Worm (Caenorhabditis elegans) whole organism, young adult: ENCODE results near the gene pfd-5.

Experiments used
- B0019.2 ChIP-seq: fragments of 200-800 bp; sonication (Bioruptor generic); conservative IDR thresholded peaks from 2 replicates; pipeline ENCODE4 v1.3.6; 2022; ENCODE audit warnings: missing genetic modification reagents, missing genetic modification characterization, missing compliant biosample characterization
- B0035.1 ChIP-seq: sonication (generic microtip); optimal IDR thresholded peaks from 2 replicates; lab custom pipeline; 2016; ENCODE audit warnings: missing genetic modification characterization, mild to moderate bottlenecking, missing compliant biosample characterization, missing genotype, missing genetic modification reagents
- B0336.3 ChIP-seq: fragments of 200-800 bp; sonication (Bioruptor generic); IDR thresholded peaks from 2 replicates; pipeline ENCODE4 v1.3.6; 2022; ENCODE audit warnings: missing genetic modification characterization, missing compliant biosample characterization
- C06A6.2 ChIP-seq: fragments of 200-800 bp; sonication (Bioruptor generic); conservative IDR thresholded peaks from 2 replicates; pipeline ENCODE4 v1.3.6; 2022; ENCODE audit warnings: missing genetic modification characterization, missing compliant biosample characterization
- D2030.7 ChIP-seq: fragments of 200-800 bp; sonication (Bioruptor generic); IDR thresholded peaks from 2 replicates; pipeline ENCODE4 v1.3.6; 2022; ENCODE audit warnings: missing genetic modification reagents, missing genetic modification characterization, missing compliant biosample characterization
- F10E7.11 ChIP-seq: sonication (generic microtip); optimal IDR thresholded peaks from 2 replicates; lab custom pipeline; 2017; ENCODE audit warnings: mild to moderate bottlenecking, missing genetic modification characterization, moderate library complexity, missing compliant biosample characterization
- F33H1.4 ChIP-seq: fragments of 200-800 bp; sonication (Bioruptor generic); IDR thresholded peaks from 2 replicates; pipeline ENCODE4 v1.3.6; 2022; ENCODE audit warnings: missing genetic modification reagents, missing genetic modification characterization, missing compliant biosample characterization
- F39B2.1 ChIP-seq: fragments of 200-800 bp; sonication (Bioruptor generic); IDR thresholded peaks from 2 replicates; pipeline ENCODE4 v1.3.6; 2022; ENCODE audit warnings: missing genetic modification reagents, missing genetic modification characterization, missing compliant biosample characterization
- F55B11.4 ChIP-seq: sonication (generic microtip); optimal IDR thresholded peaks from 2 replicates; lab custom pipeline; 2016; ENCODE audit warnings: missing compliant biosample characterization, missing genetic modification characterization, borderline replicate concordance; ENCODE audit not compliant: insufficient read depth
- T07F8.4 ChIP-seq: sonication (generic microtip); optimal IDR thresholded peaks from 2 replicates; lab custom pipeline; 2016; ENCODE audit warnings: mild to moderate bottlenecking, missing genetic modification characterization, moderate library complexity, missing compliant biosample characterization
- Y53F4B.3 ChIP-seq: fragments of 200-800 bp; sonication (Bioruptor generic); IDR thresholded peaks from 2 replicates; pipeline ENCODE4 v1.3.6; 2022; ENCODE audit warnings: missing genetic modification reagents, missing genetic modification characterization, missing compliant biosample characterization
- Y56A3A.18 ChIP-seq: fragments of 200-800 bp; sonication (Bioruptor generic); IDR thresholded peaks from 2 replicates; pipeline ENCODE4 v1.3.6; 2022; ENCODE audit warnings: missing genetic modification reagents, missing genetic modification characterization, missing compliant biosample characterization
- Y67H2A.10 ChIP-seq: fragments of 200-800 bp; sonication (Bioruptor generic); conservative IDR thresholded peaks from 2 replicates; pipeline ENCODE4 v1.3.6; 2022; ENCODE audit warnings: missing genetic modification reagents, missing genetic modification characterization, missing compliant biosample characterization
- Y95B8A.8 ChIP-seq: fragments of 200-800 bp; sonication (Bioruptor generic); IDR thresholded peaks from 2 replicates; pipeline ENCODE4 v1.3.6; 2022; ENCODE audit warnings: missing genetic modification reagents, missing genetic modification characterization, missing compliant biosample characterization
- atf-7 ChIP-seq: sonication (generic microtip); optimal IDR thresholded peaks from 2 replicates; lab custom pipeline; 2017; ENCODE audit warnings: mild to moderate bottlenecking, missing genetic modification characterization, missing compliant biosample characterization
- bed-2 ChIP-seq: fragments of 200-800 bp; sonication (Bioruptor generic); IDR thresholded peaks from 2 replicates; pipeline ENCODE4 v1.3.6; 2022; ENCODE audit warnings: missing genetic modification reagents, missing genetic modification characterization, missing compliant biosample characterization
- cebp-2 ChIP-seq: fragments of 200-800 bp; sonication (Bioruptor generic); IDR thresholded peaks from 2 replicates; pipeline ENCODE4 v1.3.6; 2022; ENCODE audit warnings: missing genetic modification characterization, missing compliant biosample characterization
- ceh-27 ChIP-seq: fragments of 200-800 bp; sonication (Bioruptor generic); optimal IDR thresholded peaks from 2 replicates; lab custom pipeline; 2018; ENCODE audit warnings: mild to moderate bottlenecking, missing genetic modification characterization, moderate library complexity, missing compliant biosample characterization
- ceh-40 ChIP-seq: fragments of 200-800 bp; sonication (Bioruptor generic); IDR thresholded peaks from 2 replicates; pipeline ENCODE4 v1.3.6; 2022; ENCODE audit warnings: missing genetic modification characterization, missing compliant biosample characterization
- ceh-91 ChIP-seq: fragments of 200-800 bp; sonication (Bioruptor generic); IDR thresholded peaks from 2 replicates; pipeline ENCODE4 v1.3.6; 2022; ENCODE audit warnings: missing genetic modification reagents, missing genetic modification characterization, missing compliant biosample characterization
- chd-7 ChIP-seq: sonication (generic microtip); optimal IDR thresholded peaks from 2 replicates; lab custom pipeline; 2016; ENCODE audit warnings: mild to moderate bottlenecking, missing genetic modification characterization, moderate library complexity, missing compliant biosample characterization
- egl-44 ChIP-seq: fragments of 200-800 bp; sonication (Bioruptor generic); IDR thresholded peaks from 2 replicates; pipeline ENCODE4 v1.3.6; 2022; ENCODE audit warnings: missing genetic modification reagents, missing genetic modification characterization, missing compliant biosample characterization
- ekl-4 ChIP-seq: fragments of 200-800 bp; sonication (Bioruptor generic); IDR thresholded peaks from 2 replicates; pipeline ENCODE4 v1.3.6; 2022; ENCODE audit warnings: missing genetic modification reagents, missing genetic modification characterization, missing compliant biosample characterization
- ets-4 ChIP-seq: fragments of 200-800 bp; sonication (Bioruptor generic); optimal IDR thresholded peaks from 2 replicates; lab custom pipeline; 2018; ENCODE audit warnings: mild to moderate bottlenecking, missing genetic modification characterization, missing compliant biosample characterization
- gei-17 ChIP-seq: fragments of 200-800 bp; sonication (Bioruptor generic); optimal IDR thresholded peaks from 2 replicates; lab custom pipeline; 2018; ENCODE audit warnings: mild to moderate bottlenecking, missing genetic modification characterization, missing compliant biosample characterization
- him-1 ChIP-seq: sonication (generic microtip); optimal IDR thresholded peaks from 2 replicates; lab custom pipeline; 2016; ENCODE audit warnings: missing genotype, missing genetic modification reagents, missing genetic modification characterization, missing compliant biosample characterization
- hmg-1.2 ChIP-seq: fragments of 200-800 bp; sonication (Bioruptor generic); IDR thresholded peaks from 2 replicates; pipeline ENCODE4 v1.3.6; 2022; ENCODE audit warnings: missing genetic modification reagents, missing genetic modification characterization, missing compliant biosample characterization
- lag-1 ChIP-seq: fragments of 200-800 bp; sonication (Bioruptor generic); IDR thresholded peaks from 2 replicates; pipeline ENCODE4 v1.3.6; 2022; ENCODE audit warnings: missing genetic modification reagents, missing genetic modification characterization, missing compliant biosample characterization
- let-526 ChIP-seq: fragments of 200-800 bp; sonication (Bioruptor generic); IDR thresholded peaks from 2 replicates; pipeline ENCODE4 v1.3.6; 2022; ENCODE audit warnings: missing genetic modification reagents, missing genetic modification characterization, missing compliant biosample characterization
- let-607 ChIP-seq, 2 experiments: fragments of 200-800 bp in 1 of 2; sonication (Bioruptor generic) in 1 of 2; sonication (generic microtip) in 1 of 2; optimal IDR thresholded peaks; 2 replicates each; lab custom pipeline; 2016 to 2018; ENCODE audit warnings: mild to moderate bottlenecking in 2 of 2, missing compliant biosample characterization in 2 of 2, missing genetic modification characterization in 2 of 2, moderate library complexity in 2 of 2, missing genotype in 1 of 2
- lir-1 ChIP-seq: fragments of 200-800 bp; sonication (Bioruptor generic); conservative IDR thresholded peaks from 2 replicates; pipeline ENCODE4 v1.3.6; 2022; ENCODE audit warnings: missing genetic modification reagents, missing genetic modification characterization, missing compliant biosample characterization
- lsl-1 ChIP-seq: fragments of 200-800 bp; sonication (Bioruptor generic); optimal IDR thresholded peaks from 2 replicates; lab custom pipeline; 2018; ENCODE audit warnings: mild to moderate bottlenecking, missing genetic modification characterization, moderate library complexity, missing compliant biosample characterization
- madf-3 ChIP-seq: fragments of 200-800 bp; sonication (Bioruptor generic); IDR thresholded peaks from 2 replicates; pipeline ENCODE4 v1.3.6; 2022; ENCODE audit warnings: missing genetic modification reagents, missing genetic modification characterization, missing compliant biosample characterization
- nhr-27 ChIP-seq: fragments of 200-800 bp; sonication (Bioruptor generic); optimal IDR thresholded peaks from 2 replicates; lab custom pipeline; 2018; ENCODE audit warnings: mild to moderate bottlenecking, missing genetic modification characterization, moderate library complexity, missing compliant biosample characterization
- rcor-1 ChIP-seq: fragments of 200-800 bp; sonication (Bioruptor generic); IDR thresholded peaks from 2 replicates; pipeline ENCODE4 v1.3.6; 2022; ENCODE audit warnings: missing genetic modification reagents, missing genetic modification characterization, missing compliant biosample characterization
- sdz-38 ChIP-seq: sonication (generic microtip); optimal IDR thresholded peaks from 2 replicates; lab custom pipeline; 2016; ENCODE audit warnings: missing genotype, missing genetic modification characterization, missing compliant biosample characterization
- sea-2 ChIP-seq: fragments of 200-800 bp; sonication (Bioruptor generic); IDR thresholded peaks from 2 replicates; pipeline ENCODE4 v1.3.6; 2022; ENCODE audit warnings: missing genetic modification characterization, missing compliant biosample characterization
- snpc-3.4 ChIP-seq: sonication (generic microtip); optimal IDR thresholded peaks from 2 replicates; lab custom pipeline; 2017; ENCODE audit warnings: missing genetic modification characterization, mild to moderate bottlenecking, missing compliant biosample characterization, antibody characterized with exemption, moderate library complexity, missing genotype, missing genetic modification reagents
- sptf-2 ChIP-seq: fragments of 200-800 bp; sonication (Bioruptor generic); optimal IDR thresholded peaks from 2 replicates; lab custom pipeline; 2018; ENCODE audit warnings: mild to moderate bottlenecking, missing genetic modification characterization, missing compliant biosample characterization
- tbp1 ChIP-seq: fragments of 200-800 bp; sonication (Bioruptor generic); optimal IDR thresholded peaks from 2 replicates; lab custom pipeline; 2018; ENCODE audit warnings: mild to moderate bottlenecking, missing genetic modification characterization, missing compliant biosample characterization
- tbx-9 ChIP-seq: sonication (generic microtip); optimal IDR thresholded peaks from 2 replicates; lab custom pipeline; 2016; ENCODE audit warnings: borderline replicate concordance, missing genetic modification characterization, inconsistent platforms, missing compliant biosample characterization
- unc-130 ChIP-seq: sonication (generic microtip); optimal IDR thresholded peaks from 2 replicates; lab custom pipeline; 2016; ENCODE audit warnings: missing genetic modification reagents, missing genetic modification characterization, missing compliant biosample characterization
- ztf-22 ChIP-seq: fragments of 200-800 bp; sonication (Bioruptor generic); optimal IDR thresholded peaks from 2 replicates; lab custom pipeline; 2018; ENCODE audit warnings: mild to moderate bottlenecking, missing genetic modification characterization, moderate library complexity, missing compliant biosample characterization
- ztf-25 ChIP-seq: fragments of 200-800 bp; sonication (Bioruptor generic); IDR thresholded peaks from 2 replicates; pipeline ENCODE4 v1.3.6; 2022; ENCODE audit warnings: missing genetic modification reagents, missing genetic modification characterization, missing compliant biosample characterization
- ztf-26 ChIP-seq: sonication (generic microtip); optimal IDR thresholded peaks from 2 replicates; lab custom pipeline; 2017; ENCODE audit warnings: missing genetic modification characterization, missing compliant biosample characterization
- ztf-28 ChIP-seq: fragments of 200-800 bp; sonication (Bioruptor generic); IDR thresholded peaks from 2 replicates; pipeline ENCODE4 v1.3.6; 2022; ENCODE audit warnings: missing genetic modification reagents, missing genetic modification characterization, missing compliant biosample characterization
- ztf-3 ChIP-seq: fragments of 200-800 bp; sonication (Bioruptor generic); optimal IDR thresholded peaks from 2 replicates; lab custom pipeline; 2018; ENCODE audit warnings: mild to moderate bottlenecking, missing genetic modification characterization, missing compliant biosample characterization
- ztf-6 ChIP-seq: fragments of 200-800 bp; sonication (Bioruptor generic); IDR thresholded peaks from 2 replicates; pipeline ENCODE4 v1.3.6; 2022; ENCODE audit warnings: missing genetic modification reagents, missing genetic modification characterization, missing compliant biosample characterization

The pfd-5 gene

ce11 chrIII:7162065-7162762 is 36.5 kb downstream of the pfd-5 start, which contains the start of the genes syf-2 and K04G7.1 (continued):
- TF ChIP-seq sea-2 (GFP tag; lab: Robert Waterston, UW) (no peak), F39B2.1 (GFP tag; lab: Robert Waterston, UW) (no peak), Y67H2A.10 (GFP tag; lab: Robert Waterston, UW) (no peak), ceh-40 (no peak), gei-17 (peak; percentile 26), Y53F4B.3 (GFP tag; lab: Robert Waterston, UW) (no peak), ztf-28 (no peak), let-607 (tag; optimal IDR thresholded peaks at IDR 0.05; lab: Kevin White, UChicago) (peak; percentile 65 to 78), him-1 (tag; lab: Kevin White, UChicago) (peak; percentile 32), hmg-1.2 (peak; percentile 73), F33H1.4 (peak; percentile 80), F55B11.4 (no peak), madf-3 (peak; percentile 100), ceh-91 (peak; percentile 72; the same call in 1 of the 2 replicates), ztf-26 (tag; lab: Kevin White, UChicago) (peak; percentile 51), tbx-9 (tag; lab: Kevin White, UChicago) (no peak), D2030.7 (GFP tag; lab: Robert Waterston, UW) (peak; percentile 86), atf-7 (peak; percentile 35), sdz-38 (tag; lab: Kevin White, UChicago) (no peak), F10E7.11 (no peak), sptf-2 (GFP tag; lab: Kevin White, UChicago) (no peak), B0019.2 (GFP tag; lab: Robert Waterston, UW) (0 out of 2 replicates have a peak, but pooled peaks have one; percentile 44), ztf-3 (GFP tag; lab: Kevin White, UChicago) (no peak), nhr-27 (tag; lab: Kevin White, UChicago) (no peak), ets-4 (GFP tag; lab: Kevin White, UChicago) (no peak), cebp-2 (GFP tag; lab: Robert Waterston, UW) (no peak), ceh-27 (GFP tag; lab: Kevin White, UChicago) (peak; percentile 69), lir-1 (GFP tag; lab: Robert Waterston, UW) (peak; percentile 85), lag-1 (GFP tag; lab: Robert Waterston, UW) (no peak), unc-130 (GFP tag; lab: Kevin White, UChicago) (peak; percentile 62), bed-2 (GFP tag; lab: Robert Waterston, UW) (no peak), Y56A3A.18 (no peak), ztf-25 (GFP tag; lab: Robert Waterston, UW) (no peak), C06A6.2 (GFP tag; lab: Robert Waterston, UW) (peak; percentile 73; the same call in 1 of the 2 replicates), B0336.3 (GFP tag; lab: Robert Waterston, UW) (peak; percentile 78), ztf-22 (GFP tag; lab: Kevin White, UChicago) (peak; percentile 7), snpc-3.4 (tag; lab: Kevin White, UChicago) (peak; percentile 52), lsl-1 (peak; percentile 80), let-526 (GFP tag; lab: Robert Waterston, UW) (no peak), ztf-6 (GFP tag; lab: Robert Waterston, UW) (no peak), rcor-1 (GFP tag; lab: Robert Waterston, UW) (peak; percentile 88), Y95B8A.8 (GFP tag; lab: Robert Waterston, UW) (peak; percentile 84; the same call in 1 of the 2 replicates), B0035.1 (no peak), egl-44 (GFP tag; lab: Robert Waterston, UW) (no peak), ekl-4 (GFP tag; lab: Robert Waterston, UW) (peak; percentile 94), T07F8.4 (tag; lab: Kevin White, UChicago) (no peak), chd-7 (tag; lab: Kevin White, UChicago) (peak; percentile 31), tbp1 (GFP tag; lab: Kevin White, UChicago) (peak; percentile 71)
